Worm (Caenorhabditis elegans) whole organism, L3 larva: Measurements from ENCODE around the gene oac-57.

Experiments used
- aly-2 ChIP-seq: fragments of 150-350 bp; optimal IDR thresholded peaks from 2 replicates; lab custom pipeline; 2014; ENCODE audit warnings: missing biosample characterization, missing genetic modification characterization
- ama-1 ChIP-seq: fragments of 150-350 bp; optimal IDR thresholded peaks from 2 replicates; lab custom pipeline; 2018
- ceh-82 ChIP-seq: fragments of 150-350 bp; optimal IDR thresholded peaks from 2 replicates; lab custom pipeline; 2014; ENCODE audit warnings: missing biosample characterization, missing genetic modification characterization
- egl-27 ChIP-seq: sonication (generic microtip); optimal IDR thresholded peaks from 4 replicates; lab custom pipeline; 2017; ENCODE audit warnings: missing biosample characterization, missing genetic modification reagents, missing genetic modification characterization
- fkh-10 ChIP-seq: sonication (generic microtip); optimal IDR thresholded peaks from 2 replicates; lab custom pipeline; 2017; ENCODE audit warnings: missing biosample characterization, missing genetic modification reagents, missing genetic modification characterization
- jun-1 ChIP-seq: fragments of 150-350 bp; optimal IDR thresholded peaks from 2 replicates; lab custom pipeline; 2014; ENCODE audit warnings: missing biosample characterization, missing genetic modification reagents, missing genetic modification characterization
- lin-39 ChIP-seq: fragments of 150-350 bp; optimal IDR thresholded peaks from 2 replicates; lab custom pipeline; 2018; ENCODE audit warnings: missing biosample characterization, missing genetic modification reagents, missing genetic modification characterization
- mdl-1 ChIP-seq: fragments of 150-350 bp; optimal IDR thresholded peaks from 2 replicates; lab custom pipeline; 2014; ENCODE audit warnings: missing biosample characterization, missing genetic modification characterization
- nhr-11 ChIP-seq: fragments of 150-350 bp; optimal IDR thresholded peaks from 2 replicates; lab custom pipeline; 2014; ENCODE audit warnings: missing biosample characterization, missing genetic modification characterization
- nhr-77 ChIP-seq: fragments of 150-350 bp; optimal IDR thresholded peaks from 2 replicates; lab custom pipeline; 2014; ENCODE audit warnings: missing biosample characterization, missing genetic modification characterization
- tbx-2 ChIP-seq: sonication (generic microtip); optimal IDR thresholded peaks from 2 replicates; lab custom pipeline; 2016; ENCODE audit warnings: mild to moderate bottlenecking, missing genetic modification characterization, missing compliant biosample characterization

ce11 chrIV:12330840-12331359 lies 23.3 kb upstream of the oac-57 start, which contains the start of gene ufd-1:
- TF ChIP-seq ama-1 (lab: Kevin White, UChicago) (no peak), ceh-82 (tag; lab: Kevin White, UChicago) (no peak), tbx-2 (no peak), nhr-11 (tag; lab: Kevin White, UChicago) (no peak), mdl-1 (no peak), nhr-77 (tag; lab: Kevin White, UChicago) (no peak), lin-39 (tag; lab: Kevin White, UChicago) (no peak), aly-2 (tag; lab: Kevin White, UChicago) (no peak), egl-27 (tag; lab: Kevin White, UChicago) (no peak), fkh-10 (GFP tag; lab: Kevin White, UChicago) (no peak), jun-1 (tag; lab: Kevin White, UChicago) (no peak)
